Fruit fly (Drosophila melanogaster) whole organism, larva: ENCODE results near the gene CG17224.

Experiments used
- noc ChIP-seq: fragments of 200-800 bp; sonication (Bioruptor generic); optimal IDR thresholded peaks from 3 replicates; lab custom pipeline; 2019; ENCODE audit warnings: missing biosample characterization, mild to moderate bottlenecking, missing genetic modification characterization, moderate library complexity

The CG17224 gene

dm6 chr2L:3018212-3018611, at the start of gene CG17224, which contains the start of gene CG17264:
CG17224 (minus strand) TSS chr2L:3018308.
CG17264 (plus strand) TSS chr2L:3018508.
- TF ChIP-seq noc (tag; lab: Kevin White, UChicago): no peak

DNA sequence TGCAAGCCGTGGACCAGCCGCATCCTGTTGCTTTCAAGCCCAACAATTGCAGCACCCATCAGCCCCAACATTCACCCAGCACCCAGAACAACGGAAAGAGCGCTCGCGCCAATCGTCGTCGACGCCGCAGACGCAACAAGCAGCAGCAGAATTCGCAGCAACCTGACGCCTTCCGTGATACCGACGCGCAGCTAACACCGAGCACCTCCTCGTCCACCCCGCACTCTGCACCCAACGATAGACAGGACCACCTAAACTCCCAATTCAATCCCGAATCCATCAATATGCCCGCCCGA, 41.5 kb upstream of the CG17224 start:
- TF ChIP-seq noc (tag; lab: Kevin White, UChicago): no peak

dm6 chr2L:3058772-3059623, 40.9 kb upstream of the CG17224 start:
- peak; percentile 63 for TF ChIP-seq noc (tag; lab: Kevin White, UChicago)

DNA sequence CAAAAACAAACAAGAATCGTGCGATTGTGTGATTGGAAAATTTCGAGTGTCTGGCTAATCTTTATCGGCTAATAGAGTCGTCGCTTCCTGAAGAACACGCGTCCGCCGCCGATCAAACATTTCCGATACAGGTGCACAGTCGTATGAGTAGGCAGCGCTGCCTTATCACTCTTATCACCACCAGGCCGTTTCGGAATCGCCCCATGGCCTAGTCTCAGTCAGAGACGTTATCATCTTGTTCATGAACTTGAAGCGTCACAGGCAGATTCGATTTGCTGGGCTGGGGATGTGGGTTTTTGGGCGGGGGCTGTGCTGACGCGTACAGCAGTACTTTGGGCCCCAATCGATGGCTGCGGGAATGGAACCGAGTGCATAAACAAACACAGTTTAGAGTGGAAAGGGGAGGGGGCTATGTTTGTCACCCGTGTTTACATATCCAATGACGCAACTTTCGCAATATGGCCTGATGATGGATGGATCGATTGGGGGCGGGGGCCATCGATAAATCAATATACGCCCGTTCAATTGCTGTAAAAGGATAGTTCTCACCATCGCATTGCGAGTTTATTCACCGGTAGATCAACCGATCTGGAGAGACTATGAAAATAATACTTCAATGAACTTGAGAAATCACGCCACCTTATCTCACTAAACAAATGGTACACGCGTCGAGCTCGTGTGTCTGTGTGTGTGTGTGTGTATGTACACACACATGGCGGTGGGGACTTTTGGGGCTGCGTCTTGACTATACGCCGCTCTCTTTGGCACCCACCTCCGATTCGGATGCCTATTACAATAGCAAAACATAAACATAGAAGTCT, 40.1 kb upstream of the CG17224 start:
- TF ChIP-seq noc (tag; lab: Kevin White, UChicago): peak; percentile 79

DNA sequence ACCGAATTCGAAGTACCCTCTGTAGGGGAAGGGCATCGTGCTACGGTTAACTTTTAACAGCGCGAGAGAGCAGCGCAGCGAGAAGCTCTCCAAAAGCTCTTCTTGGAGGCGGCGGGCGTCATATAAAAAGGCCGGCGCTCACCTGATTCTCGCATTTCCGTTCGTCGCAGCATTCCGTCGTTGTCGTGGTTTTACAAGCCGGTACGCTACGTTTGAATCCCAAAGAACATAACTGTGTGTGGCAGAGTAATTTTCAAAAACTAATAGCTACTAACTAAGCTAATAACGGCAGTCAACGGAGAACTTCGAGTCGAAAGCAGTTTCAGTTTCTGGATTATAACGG, 38.3 kb upstream of the CG17224 start, which contains the start of gene FASN1:
FASN1 (plus strand) TSS at position 151 of the 343 bp plus-strand sequence.
- TF ChIP-seq noc (tag; lab: Kevin White, UChicago): peak; percentile 25

dm6 chr2L:3055710-3056447, 37.8 kb upstream of the CG17224 start:
- TF ChIP-seq noc (tag; lab: Kevin White, UChicago): peak; percentile 80

- TF ChIP-seq noc (tag; lab: Kevin White, UChicago): no peak
Observed at dm6 chr2L:3044660-3045504, 26.8 kb upstream of the CG17224 start.

dm6 chr2L:3043647-3044046, 25.5 kb upstream of the CG17224 start, which contains the start of gene FASN2:
FASN2 (plus strand) TSS chr2L:3043947.
- no peak for TF ChIP-seq noc (tag; lab: Kevin White, UChicago)

DNA sequence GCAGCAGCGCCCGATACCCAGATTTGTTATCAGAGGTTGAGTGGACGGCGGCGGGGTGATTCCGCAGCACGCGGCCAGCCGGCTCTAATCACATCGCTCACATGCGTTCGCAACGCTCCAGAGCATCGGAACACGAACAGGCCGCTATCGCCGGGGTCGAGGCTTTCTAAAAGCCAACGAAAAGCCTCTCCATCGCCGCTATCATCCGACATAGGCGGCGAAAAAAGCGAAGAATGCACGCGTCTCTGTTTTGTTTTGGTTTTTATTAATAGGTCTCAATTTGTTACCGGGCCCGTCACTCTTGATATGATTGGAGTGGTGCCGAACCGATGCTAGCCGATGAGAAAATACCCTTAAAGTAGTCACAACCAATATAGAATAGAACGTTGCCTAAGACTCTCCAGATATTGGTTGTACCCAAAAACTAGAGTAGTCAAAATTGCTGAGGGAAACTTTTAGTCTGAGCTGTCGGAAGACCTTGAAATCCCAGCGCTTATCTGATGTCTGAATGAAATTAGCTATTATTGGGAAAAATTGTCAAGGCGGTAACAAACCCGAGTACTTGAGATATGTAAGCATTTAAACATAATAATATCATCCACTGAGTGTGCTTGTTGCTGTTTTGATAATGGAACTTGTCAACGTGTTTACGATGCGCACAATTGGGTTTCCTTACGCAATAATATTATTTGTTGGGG, 24.0 kb upstream of the CG17224 start, which contains the start of gene CG17261:
CG17261 (plus strand) TSS at position 634 of the 698 bp plus-strand sequence.
- TF ChIP-seq noc (tag; lab: Kevin White, UChicago): peak; percentile 89

- TF ChIP-seq noc (tag; lab: Kevin White, UChicago): peak; percentile 71
Observed at dm6 chr2L:3039774-3040173, 21.7 kb upstream of the CG17224 start, which contains the start of the genes cnir and CG17221. cnir (minus strand) TSS chr2L:3039812. CG17221 (plus strand) TSS chr2L:3039976.

DNA sequence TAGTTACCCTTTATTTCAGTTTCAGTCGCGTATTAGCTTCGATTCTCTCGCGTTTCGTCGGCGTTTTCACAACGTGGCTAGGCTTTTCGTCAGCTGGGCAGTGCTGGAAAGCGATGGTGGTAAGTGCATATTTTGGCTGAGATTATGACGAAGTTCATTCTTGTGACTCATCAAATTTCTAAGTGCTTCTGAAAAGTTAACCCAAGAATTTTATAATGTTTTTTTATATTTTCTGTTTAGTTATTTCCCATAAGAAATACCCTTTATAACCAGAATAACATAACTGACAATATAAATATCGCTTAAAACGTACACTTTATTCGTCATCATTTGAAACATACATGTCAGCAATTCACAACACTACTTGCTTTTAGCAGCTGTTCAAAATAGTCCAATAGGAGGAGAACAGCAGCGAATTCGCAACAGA, 19.1 kb upstream of the CG17224 start, which contains the start of the genes CG17260 and SerRS:
CG17260 (plus strand) TSS at position 78 of the 427 bp plus-strand sequence.
SerRS (minus strand) TSS at position 251 of the 427 bp plus-strand sequence.
- peak; percentile 93 for TF ChIP-seq noc (tag; lab: Kevin White, UChicago)

DNA sequence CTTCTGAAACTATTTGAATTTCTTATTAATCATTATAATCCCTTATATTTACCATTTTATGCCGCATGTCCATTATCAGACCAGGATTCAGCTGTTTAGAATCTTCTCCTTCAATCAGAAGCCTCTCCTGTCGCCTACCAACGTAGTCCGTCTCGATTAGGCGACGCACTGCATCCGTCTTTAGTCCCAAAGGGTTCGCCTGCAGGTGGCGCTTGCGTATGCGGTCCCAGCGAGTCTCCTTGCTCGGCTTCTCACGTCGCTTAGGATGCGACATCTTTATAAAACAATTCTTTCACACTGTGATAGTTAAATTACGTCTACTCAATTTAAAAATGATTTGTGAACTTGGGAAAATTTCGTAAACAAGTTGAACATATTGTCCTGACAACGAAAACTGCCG, 16.9 kb upstream of the CG17224 start, which contains the start of gene CG17258:
CG17258 (minus strand) TSS at position 380 of the 400 bp plus-strand sequence.
- TF ChIP-seq noc (tag; lab: Kevin White, UChicago): no peak

DNA sequence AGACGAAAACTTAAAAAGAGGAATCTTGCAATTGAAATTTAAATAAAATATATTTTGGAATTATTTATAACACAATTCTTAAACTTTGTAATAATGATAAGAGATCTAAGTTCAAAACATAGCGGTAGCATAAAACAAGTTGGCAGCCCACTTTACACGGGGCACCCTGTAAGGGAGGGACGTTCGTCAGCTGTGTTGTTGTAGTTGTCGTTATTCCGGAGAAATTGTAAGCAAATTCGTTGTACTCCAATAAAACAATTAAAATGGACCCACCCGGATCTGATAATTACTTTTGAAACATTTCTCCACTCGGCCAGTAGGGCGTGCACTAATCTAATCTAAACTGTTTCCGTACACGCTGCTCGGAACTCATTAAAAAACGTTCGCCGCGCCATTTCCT, 12.2 kb upstream of the CG17224 start, which contains the start of gene GABPI:
GABPI (plus strand) TSS at position 190 of the 400 bp plus-strand sequence.
- TF ChIP-seq noc (tag; lab: Kevin White, UChicago): no peak
